Fruit fly (Drosophila melanogaster) Kc167 (cell line): ENCODE data around the gene CG9962.

Source experiments
- h ChIP-seq: fragments of >200 bp; optimal IDR thresholded peaks from 3 replicates; lab custom pipeline; 2018; ENCODE audit warnings: missing external identifiers
- insv ChIP-seq: fragments of >200 bp; optimal IDR thresholded peaks from 3 replicates; lab custom pipeline; 2018; ENCODE audit warnings: missing external identifiers
- psq ChIP-seq: fragments of >200 bp; optimal IDR thresholded peaks from 2 replicates; lab custom pipeline; 2017; ENCODE audit warnings: missing external identifiers
- ttk ChIP-seq: sonication (Bioruptor generic); optimal IDR thresholded peaks from 2 replicates; lab custom pipeline; 2017; ENCODE audit warnings: missing external identifiers

- no peak for TF ChIP-seq ttk
- no peak for TF ChIP-seq insv
- TF ChIP-seq psq = no peak
- TF ChIP-seq h = no peak
These were observed 27.6 kb downstream of the CG9962 start, which contains the start of gene CG43403 for dm6 chr2L:2619887-2620286.
